Fruit fly (Drosophila melanogaster) whole organism, embryonic: Measurements from ENCODE around the gene alpha-Man-IIb.

ENCODE experiments used
- BEAF-32 ChIP-seq: fragments of 200-800 bp; sonication (Bioruptor generic); optimal IDR thresholded peaks from 3 replicates; lab custom pipeline; 2017; ENCODE audit warnings: missing biosample characterization, missing genetic modification characterization, mild to moderate bottlenecking, moderate library complexity, missing genetic modification reagents
- Bdp1 ChIP-seq: fragments of 200-800 bp; sonication (Bioruptor generic); optimal IDR thresholded peaks from 3 replicates; lab custom pipeline; 2016; ENCODE audit warnings: missing biosample characterization, missing genetic modification characterization
- BtbVII ChIP-seq: fragments of 200-800 bp; sonication (Bioruptor generic); optimal IDR thresholded peaks from 3 replicates; lab custom pipeline; 2017; ENCODE audit warnings: missing biosample characterization, mild to moderate bottlenecking, missing genetic modification characterization
- CG12155 ChIP-seq: fragments of 200-800 bp; sonication (Bioruptor generic); optimal IDR thresholded peaks from 3 replicates; lab custom pipeline; 2016; ENCODE audit warnings: missing biosample characterization, missing genetic modification characterization
- CG12236 ChIP-seq: fragments of 200-800 bp; sonication (Bioruptor generic); optimal IDR thresholded peaks from 2 replicates; lab custom pipeline; 2016; ENCODE audit warnings: missing biosample characterization, missing genetic modification characterization
- CG13287 ChIP-seq: fragments of 200-800 bp; sonication (Bioruptor generic); IDR thresholded peaks from 2 replicates; pipeline ENCODE4 v1.3.6; 2022; ENCODE audit warnings: missing biosample characterization, missing genetic modification characterization; ENCODE audit not compliant: partially characterized antibody
- CG13296 ChIP-seq: fragments of 200-800 bp; sonication (Bioruptor generic); optimal IDR thresholded peaks from 3 replicates; lab custom pipeline; 2018; ENCODE audit warnings: missing biosample characterization, mild to moderate bottlenecking, missing genetic modification characterization
- CG13424 ChIP-seq: fragments of 200-800 bp; sonication (Bioruptor generic); optimal IDR thresholded peaks from 2 replicates; lab custom pipeline; 2019; ENCODE audit warnings: missing biosample characterization, mild to moderate bottlenecking, missing genetic modification characterization, moderate library complexity
- CG14965 ChIP-seq: fragments of 200-800 bp; sonication (Bioruptor generic); optimal IDR thresholded peaks from 2 replicates; lab custom pipeline; 2016; ENCODE audit warnings: missing biosample characterization, missing genetic modification characterization, borderline replicate concordance
- CG15514 ChIP-seq: fragments of 200-800 bp; sonication (Bioruptor generic); optimal IDR thresholded peaks from 3 replicates; lab custom pipeline; 2017; ENCODE audit warnings: missing biosample characterization, missing genetic modification characterization, mild to moderate bottlenecking, moderate library complexity, missing genetic modification reagents
- CG1603 ChIP-seq: fragments of 200-800 bp; sonication (Bioruptor generic); optimal IDR thresholded peaks from 2 replicates; lab custom pipeline; 2019; ENCODE audit warnings: missing biosample characterization, mild to moderate bottlenecking, missing genetic modification characterization, moderate library complexity
- CG16863 ChIP-seq: fragments of 200-800 bp; sonication (Bioruptor generic); optimal IDR thresholded peaks from 3 replicates; lab custom pipeline; 2016; ENCODE audit warnings: missing biosample characterization, missing genetic modification characterization
- CG17568 ChIP-seq: fragments of 200-800 bp; sonication (Bioruptor generic); optimal IDR thresholded peaks from 2 replicates; lab custom pipeline; 2018; ENCODE audit warnings: missing biosample characterization, mild to moderate bottlenecking, missing genetic modification characterization, moderate library complexity
- CG2712 ChIP-seq: fragments of 200-800 bp; optimal IDR thresholded peaks from 3 replicates; lab custom pipeline; 2019; ENCODE audit warnings: missing biosample characterization, mild to moderate bottlenecking, missing genetic modification characterization, moderate library complexity
- CG32772 ChIP-seq: fragments of 200-800 bp; sonication (Bioruptor generic); IDR thresholded peaks from 2 replicates; pipeline ENCODE4 v1.3.6; 2022; ENCODE audit warnings: missing biosample characterization, missing genetic modification characterization
- CG33213 ChIP-seq: fragments of 200-800 bp; sonication (Bioruptor generic); optimal IDR thresholded peaks from 3 replicates; lab custom pipeline; 2016; ENCODE audit warnings: missing biosample characterization, missing genetic modification characterization
- CG3407 ChIP-seq: fragments of 200-800 bp; sonication (Bioruptor generic); optimal IDR thresholded peaks from 2 replicates; lab custom pipeline; 2018; ENCODE audit warnings: missing biosample characterization, mild to moderate bottlenecking, missing genetic modification characterization
- CG34376 ChIP-seq: fragments of 200-800 bp; sonication (Bioruptor generic); optimal IDR thresholded peaks from 2 replicates; lab custom pipeline; 2018; ENCODE audit warnings: missing biosample characterization, mild to moderate bottlenecking, missing genetic modification characterization
- CG3838 ChIP-seq: fragments of 200-800 bp; sonication (Bioruptor generic); optimal IDR thresholded peaks from 3 replicates; lab custom pipeline; 2016; ENCODE audit warnings: missing biosample characterization, missing genetic modification characterization
- CG6272 ChIP-seq: fragments of 200-800 bp; sonication (Bioruptor generic); IDR thresholded peaks from 2 replicates; pipeline ENCODE4 v1.3.6; 2022; ENCODE audit warnings: missing biosample characterization, missing genetic modification characterization
- CG7928 ChIP-seq: fragments of 200-800 bp; sonication (Bioruptor generic); optimal IDR thresholded peaks from 2 replicates; lab custom pipeline; 2017; ENCODE audit warnings: missing biosample characterization, mild to moderate bottlenecking, missing genetic modification characterization
- CG9932 ChIP-seq: fragments of 200-800 bp; sonication (Bioruptor generic); IDR thresholded peaks from 2 replicates; pipeline ENCODE4 v1.3.6; 2022; ENCODE audit warnings: missing biosample characterization, missing genetic modification characterization
- Dip2 ChIP-seq: fragments of 200-800 bp; sonication (Bioruptor generic); IDR thresholded peaks from 2 replicates; pipeline ENCODE4 v1.3.6; 2022; ENCODE audit warnings: missing biosample characterization, missing genetic modification characterization
- E2f2 ChIP-seq: fragments of 200-800 bp; sonication (Bioruptor generic); IDR thresholded peaks from 2 replicates; pipeline ENCODE4 v1.3.6; 2022; ENCODE audit warnings: missing biosample characterization, missing genetic modification characterization
- H2.0 ChIP-seq: fragments of 200-800 bp; sonication (Bioruptor generic); IDR thresholded peaks from 2 replicates; pipeline ENCODE4 v1.3.6; 2022; ENCODE audit warnings: missing biosample characterization, missing genetic modification characterization
- Hmx ChIP-seq: fragments of 200-800 bp; sonication (Bioruptor generic); optimal IDR thresholded peaks from 2 replicates; lab custom pipeline; 2016; ENCODE audit warnings: missing biosample characterization, missing genetic modification characterization
- Hr51 ChIP-seq, 2 experiments: fragments of 200-800 bp; sonication (Bioruptor generic); optimal IDR thresholded peaks; 2 replicates in 1 of 2; 3 replicates in 1 of 2; lab custom pipeline; 2016 to 2018; ENCODE audit warnings: missing biosample characterization in 2 of 2, missing genetic modification characterization in 2 of 2, mild to moderate bottlenecking in 1 of 2, moderate library complexity in 1 of 2
- Lim3 ChIP-seq: fragments of 200-800 bp; sonication (Bioruptor generic); IDR thresholded peaks from 2 replicates; pipeline ENCODE4 v1.3.6; 2022; ENCODE audit warnings: missing biosample characterization, missing genetic modification characterization
- MESR4 ChIP-seq: fragments of 200-800 bp; sonication (Bioruptor generic); optimal IDR thresholded peaks from 2 replicates; lab custom pipeline; 2018; ENCODE audit warnings: missing biosample characterization, mild to moderate bottlenecking, missing genetic modification characterization, moderate library complexity
- Ravus ChIP-seq: fragments of 200-800 bp; sonication (Bioruptor generic); IDR thresholded peaks from 2 replicates; pipeline ENCODE4 v1.3.6; 2022; ENCODE audit warnings: missing biosample characterization, missing genetic modification characterization
- Usf ChIP-seq: fragments of 200-800 bp; sonication (Bioruptor generic); optimal IDR thresholded peaks from 2 replicates; lab custom pipeline; 2017; ENCODE audit warnings: missing genotype, missing biosample characterization, missing genetic modification characterization
- YL-1 ChIP-seq: fragments of 200-800 bp; sonication (Bioruptor generic); optimal IDR thresholded peaks from 3 replicates; lab custom pipeline; 2017; ENCODE audit warnings: missing biosample characterization, mild to moderate bottlenecking, missing genetic modification characterization
- ac ChIP-seq: fragments of 200-800 bp; sonication (Bioruptor generic); optimal IDR thresholded peaks from 3 replicates; lab custom pipeline; 2017; ENCODE audit warnings: missing biosample characterization, mild to moderate bottlenecking, missing genetic modification characterization
- amos ChIP-seq: fragments of 200-800 bp; sonication (Bioruptor generic); IDR thresholded peaks from 2 replicates; pipeline ENCODE4 v1.3.6; 2022; ENCODE audit warnings: missing biosample characterization, missing genetic modification characterization; ENCODE audit not compliant: partially characterized antibody
- ase ChIP-seq: fragments of 200-800 bp; sonication (Bioruptor generic); IDR thresholded peaks from 3 replicates; pipeline ENCODE4 v1.3.6; 2022; ENCODE audit warnings: missing biosample characterization, missing genetic modification characterization
- cad ChIP-seq: fragments of >200 bp; optimal IDR thresholded peaks from 2 replicates; lab custom pipeline; 2017; ENCODE audit warnings: missing biosample characterization, missing genetic modification characterization
- ci ChIP-seq: fragments of 200-800 bp; sonication (Bioruptor generic); IDR thresholded peaks from 3 replicates; pipeline ENCODE4 v1.3.6; 2022; ENCODE audit warnings: missing biosample characterization, missing genetic modification characterization
- dan ChIP-seq: fragments of 200-800 bp; sonication (Bioruptor generic); IDR thresholded peaks from 2 replicates; pipeline ENCODE4 v1.3.6; 2022; ENCODE audit warnings: missing biosample characterization, missing genetic modification characterization
- dm ChIP-seq: fragments of 200-800 bp; sonication (Bioruptor generic); optimal IDR thresholded peaks from 3 replicates; lab custom pipeline; 2016; ENCODE audit warnings: missing biosample characterization, missing genetic modification characterization
- emc ChIP-seq: fragments of 200-800 bp; sonication (Bioruptor generic); optimal IDR thresholded peaks from 2 replicates; lab custom pipeline; 2016; ENCODE audit warnings: missing biosample characterization, missing genetic modification characterization
- esg ChIP-seq: fragments of 200-800 bp; sonication (Bioruptor generic); conservative IDR thresholded peaks from 2 replicates; pipeline ENCODE4 v1.3.6; 2022; ENCODE audit warnings: missing biosample characterization, missing genetic modification characterization
- fru ChIP-seq: fragments of >200 bp; optimal IDR thresholded peaks from 2 replicates; lab custom pipeline; 2017
- ftz-f1 ChIP-seq: fragments of 200-800 bp; sonication (Bioruptor generic); optimal IDR thresholded peaks from 2 replicates; lab custom pipeline; 2016; ENCODE audit warnings: missing biosample characterization, missing genetic modification characterization
- ind ChIP-seq: fragments of 200-800 bp; sonication (Bioruptor generic); optimal IDR thresholded peaks from 3 replicates; lab custom pipeline; 2016; ENCODE audit warnings: missing biosample characterization, missing genetic modification characterization
- jing ChIP-seq: fragments of 200-800 bp; sonication (Bioruptor generic); optimal IDR thresholded peaks from 2 replicates; lab custom pipeline; 2018; ENCODE audit warnings: missing biosample characterization, mild to moderate bottlenecking, missing genetic modification characterization
- ken ChIP-seq: fragments of 200-800 bp; sonication (Bioruptor generic); IDR thresholded peaks from 3 replicates; pipeline ENCODE4 v1.3.6; 2022; ENCODE audit warnings: missing biosample characterization, missing genetic modification characterization
- lilli ChIP-seq: fragments of 200-800 bp; sonication (Bioruptor generic); optimal IDR thresholded peaks from 3 replicates; lab custom pipeline; 2016; ENCODE audit warnings: missing biosample characterization, missing genetic modification characterization
- otp ChIP-seq: fragments of 200-800 bp; sonication (Bioruptor generic); IDR thresholded peaks from 3 replicates; pipeline ENCODE4, ENCODE4 v1.3.6; 2022; ENCODE audit warnings: missing biosample characterization, missing genetic modification characterization
- pb ChIP-seq: fragments of 200-800 bp; sonication (Bioruptor generic); optimal IDR thresholded peaks from 3 replicates; lab custom pipeline; 2016; ENCODE audit warnings: missing biosample characterization, missing genetic modification characterization
- pzg ChIP-seq: fragments of 200-800 bp; sonication (Bioruptor generic); optimal IDR thresholded peaks from 3 replicates; lab custom pipeline; 2018; ENCODE audit warnings: missing biosample characterization, mild to moderate bottlenecking, missing genetic modification characterization, moderate library complexity
- ranshi ChIP-seq: fragments of 200-800 bp; sonication (Bioruptor generic); IDR thresholded peaks from 2 replicates; pipeline ENCODE4 v1.3.6; 2022; ENCODE audit warnings: missing biosample characterization, missing genetic modification characterization
- stc ChIP-seq: fragments of 200-800 bp; sonication (Bioruptor generic); IDR thresholded peaks from 2 replicates; pipeline ENCODE4 v1.3.6; 2022; ENCODE audit warnings: missing biosample characterization, missing genetic modification characterization
- trem ChIP-seq: fragments of 200-800 bp; optimal IDR thresholded peaks from 3 replicates; lab custom pipeline; 2019; ENCODE audit warnings: missing biosample characterization, mild to moderate bottlenecking, missing genetic modification characterization, moderate library complexity

Gene alpha-Man-IIb

dm6 chr3R:15786538-15786937, 17.5 kb upstream of the alpha-Man-IIb start, which contains the start of gene CG9590:
Gene CG9590 (plus strand): TSS chr3R:15786703.
- TF ChIP-seq CG6272 (no peak), ase (GFP tag; lab: Robert Waterston, UW) (no peak), ind (GFP tag; lab: Kevin White, UChicago) (no peak), Hr51 (GFP tag; optimal IDR thresholded peaks at IDR 0.05; lab: Kevin White, UChicago) (no peak), CG16863 (GFP tag; lab: Kevin White, UChicago) (no peak), CG12155 (no peak), emc (no peak), CG34376 (GFP tag; lab: Kevin White, UChicago) (no peak), Lim3 (no peak), E2f2 (GFP tag; lab: Robert Waterston, UW) (peak; percentile 96), CG1603 (tag; lab: Kevin White, UChicago) (peak; percentile 18), fru (lab: Kevin White, UChicago) (no peak), pzg (GFP tag; lab: Kevin White, UChicago) (peak; percentile 43), dm (GFP tag; lab: Kevin White, UChicago) (no peak), lilli (GFP tag; lab: Kevin White, UChicago) (no peak), dan (GFP tag; lab: Robert Waterston, UW) (no peak), CG9932 (no peak), BEAF-32 (peak; percentile 8), cad (no peak), CG15514 (GFP tag; lab: Kevin White, UChicago) (peak; percentile 1), CG13287 (GFP tag; lab: Robert Waterston, UW) (peak; percentile 34; the same call in 1 of the 2 replicates), Usf (GFP tag; lab: Kevin White, UChicago) (no peak), YL-1 (GFP tag; lab: Kevin White, UChicago) (peak; percentile 54), Hmx (GFP tag; lab: Kevin White, UChicago) (no peak), ac (no peak), jing (GFP tag; lab: Kevin White, UChicago) (no peak), CG3838 (GFP tag; lab: Kevin White, UChicago) (no peak), CG2712 (tag; lab: Kevin White, UChicago) (no peak), CG14965 (GFP tag; lab: Kevin White, UChicago) (no peak), CG13296 (GFP tag; lab: Kevin White, UChicago) (no peak), CG13424 (no peak), Dip2 (no peak), otp (no peak), ken (GFP tag; lab: Robert Waterston, UW) (no peak), CG33213 (GFP tag; lab: Kevin White, UChicago) (no peak), amos (peak; percentile 9; the same call in 1 of the 2 replicates), ftz-f1 (GFP tag; lab: Kevin White, UChicago) (no peak), CG7928 (GFP tag; lab: Kevin White, UChicago) (no peak), Ravus (GFP tag; lab: Robert Waterston, UW) (no peak), CG3407 (no peak), CG17568 (GFP tag; lab: Kevin White, UChicago) (no peak), ci (GFP tag; lab: Robert Waterston, UW) (no peak), trem (tag; lab: Kevin White, UChicago) (peak; percentile 99), pb (GFP tag; lab: Kevin White, UChicago) (no peak), CG12236 (GFP tag; lab: Kevin White, UChicago) (no peak), BtbVII (GFP tag; lab: Kevin White, UChicago) (no peak), Bdp1 (GFP tag; lab: Kevin White, UChicago) (no peak), MESR4 (GFP tag; lab: Kevin White, UChicago) (peak; percentile 57), esg (GFP tag; lab: Robert Waterston, UW) (no peak), stc (no peak), CG32772 (no peak), H2.0 (GFP tag; lab: Robert Waterston, UW) (no peak), ranshi (GFP tag; lab: Robert Waterston, UW) (no peak)
